Fruit fly (Drosophila melanogaster) whole organism, prepupa: ENCODE data around the gene sunn.

Experiments used
- Blimp-1 ChIP-seq: fragments of 200-800 bp; sonication (Bioruptor generic); optimal IDR thresholded peaks from 3 replicates; lab custom pipeline; 2017; ENCODE audit warnings: missing biosample characterization, missing genetic modification characterization, mild to moderate bottlenecking, moderate library complexity, missing genetic modification reagents
- CG10669 ChIP-seq: fragments of 200-800 bp; sonication (Bioruptor generic); optimal IDR thresholded peaks from 3 replicates; lab custom pipeline; 2018; ENCODE audit warnings: missing biosample characterization, mild to moderate bottlenecking, missing genetic modification characterization, moderate library complexity
- CG11294 ChIP-seq: fragments of 200-800 bp; sonication (Bioruptor generic); IDR thresholded peaks from 2 replicates; pipeline ENCODE4 v1.3.6; 2022; ENCODE audit warnings: missing biosample characterization, missing genetic modification characterization
- CG15336 ChIP-seq: fragments of 200-800 bp; sonication (Bioruptor generic); IDR thresholded peaks from 2 replicates; pipeline ENCODE4 v1.3.6; 2022; ENCODE audit warnings: missing biosample characterization, missing genetic modification characterization
- CG16779 ChIP-seq: fragments of 200-800 bp; sonication (Bioruptor generic); optimal IDR thresholded peaks from 3 replicates; lab custom pipeline; 2017; ENCODE audit warnings: missing biosample characterization, mild to moderate bottlenecking, missing genetic modification characterization
- CG3032 ChIP-seq: fragments of 200-800 bp; optimal IDR thresholded peaks from 2 replicates; lab custom pipeline; 2019; ENCODE audit warnings: missing biosample characterization, mild to moderate bottlenecking, missing genetic modification characterization, moderate library complexity
- CG31627 ChIP-seq: fragments of 200-800 bp; sonication (Bioruptor generic); optimal IDR thresholded peaks from 3 replicates; lab custom pipeline; 2016; ENCODE audit warnings: missing biosample characterization, missing genetic modification characterization
- CG32006 ChIP-seq: fragments of 200-800 bp; sonication (Bioruptor generic); optimal IDR thresholded peaks from 3 replicates; lab custom pipeline; 2017; ENCODE audit warnings: missing biosample characterization, mild to moderate bottlenecking, missing genetic modification characterization
- CG34406 ChIP-seq: fragments of 200-800 bp; sonication (Bioruptor generic); optimal IDR thresholded peaks from 3 replicates; lab custom pipeline; 2016; ENCODE audit warnings: missing biosample characterization, missing genetic modification characterization
- CG3919 ChIP-seq: fragments of 200-800 bp; sonication (Bioruptor generic); optimal IDR thresholded peaks from 3 replicates; lab custom pipeline; 2016; ENCODE audit warnings: missing biosample characterization, missing genetic modification characterization
- CG6163 ChIP-seq: fragments of 200-800 bp; sonication (Bioruptor generic); IDR thresholded peaks from 3 replicates; pipeline ENCODE4 v1.3.6; 2022; ENCODE audit warnings: missing biosample characterization, missing genetic modification characterization
- CG6792 ChIP-seq: fragments of 200-800 bp; sonication (Bioruptor generic); optimal IDR thresholded peaks from 3 replicates; lab custom pipeline; 2016; ENCODE audit warnings: missing biosample characterization, missing genetic modification characterization
- CG6854 ChIP-seq: fragments of 200-800 bp; sonication (Bioruptor generic); optimal IDR thresholded peaks from 2 replicates; lab custom pipeline; 2017; ENCODE audit warnings: missing biosample characterization, mild to moderate bottlenecking, missing genetic modification characterization
- CG8119 ChIP-seq: fragments of 200-800 bp; sonication (Bioruptor generic); IDR thresholded peaks from 3 replicates; pipeline ENCODE4 v1.3.6; 2022; ENCODE audit warnings: missing biosample characterization, missing genetic modification characterization
- CG8632 ChIP-seq: fragments of 200-800 bp; sonication (Bioruptor generic); optimal IDR thresholded peaks from 3 replicates; lab custom pipeline; 2016; ENCODE audit warnings: missing biosample characterization, missing genetic modification characterization
- CG9139 ChIP-seq: fragments of 200-800 bp; sonication (Bioruptor generic); optimal IDR thresholded peaks from 3 replicates; lab custom pipeline; 2017; ENCODE audit warnings: missing biosample characterization, mild to moderate bottlenecking, missing genetic modification characterization
- Eip75B ChIP-seq: fragments of 200-800 bp; sonication (Bioruptor generic); optimal IDR thresholded peaks from 3 replicates; lab custom pipeline; 2016; ENCODE audit warnings: missing biosample characterization, missing genetic modification characterization
- Eip78C ChIP-seq: fragments of 200-800 bp; sonication (Bioruptor generic); peaks from one replicate; lab custom pipeline; 2016; ENCODE audit warnings: missing biosample characterization, missing genetic modification characterization
- Gug ChIP-seq: fragments of 200-800 bp; sonication (Bioruptor generic); IDR thresholded peaks from 2 replicates; pipeline ENCODE4 v1.3.6; 2022; ENCODE audit warnings: missing biosample characterization, missing genetic modification characterization
- Hr38 ChIP-seq: sonication (Bioruptor generic); optimal IDR thresholded peaks from 2 replicates; lab custom pipeline; 2016; ENCODE audit warnings: missing biosample characterization, missing genetic modification characterization
- Hr39 ChIP-seq: fragments of 200-800 bp; sonication (Bioruptor generic); optimal IDR thresholded peaks from 2 replicates; lab custom pipeline; 2016; ENCODE audit warnings: missing biosample characterization, missing genetic modification characterization
- Hr4 ChIP-seq: fragments of 200-800 bp; sonication (Bioruptor generic); optimal IDR thresholded peaks from 3 replicates; lab custom pipeline; 2016; ENCODE audit warnings: missing biosample characterization, missing genetic modification characterization
- Met ChIP-seq: fragments of 200-800 bp; sonication (Bioruptor generic); optimal IDR thresholded peaks from 3 replicates; lab custom pipeline; 2016; ENCODE audit warnings: missing biosample characterization, missing genetic modification characterization
- OdsH ChIP-seq: fragments of 200-800 bp; sonication (Bioruptor generic); optimal IDR thresholded peaks from 3 replicates; lab custom pipeline; 2016; ENCODE audit warnings: missing biosample characterization, missing genetic modification characterization
- Smox ChIP-seq: fragments of 200-800 bp; sonication (Bioruptor generic); optimal IDR thresholded peaks from 3 replicates; lab custom pipeline; 2016; ENCODE audit warnings: missing biosample characterization, missing genetic modification characterization
- Sox14 ChIP-seq: fragments of 200-800 bp; sonication (Bioruptor generic); optimal IDR thresholded peaks from 3 replicates; lab custom pipeline; 2016; ENCODE audit warnings: missing biosample characterization, missing genetic modification characterization
- Sox15 ChIP-seq: fragments of 200-800 bp; sonication (Bioruptor generic); optimal IDR thresholded peaks from 3 replicates; lab custom pipeline; 2016; ENCODE audit warnings: missing biosample characterization, missing genetic modification characterization
- achi ChIP-seq: fragments of 200-800 bp; sonication (Bioruptor generic); optimal IDR thresholded peaks from 3 replicates; lab custom pipeline; 2016; ENCODE audit warnings: missing biosample characterization, missing genetic modification characterization
- acj6 ChIP-seq: fragments of 200-800 bp; sonication (Bioruptor generic); optimal IDR thresholded peaks from 3 replicates; lab custom pipeline; 2016; ENCODE audit warnings: missing biosample characterization, missing genetic modification characterization
- cyc ChIP-seq: fragments of 200-800 bp; sonication (Bioruptor generic); optimal IDR thresholded peaks from 3 replicates; lab custom pipeline; 2016; ENCODE audit warnings: missing biosample characterization, missing genetic modification characterization
- dac ChIP-seq: fragments of 200-800 bp; sonication (Bioruptor generic); optimal IDR thresholded peaks from 2 replicates; lab custom pipeline; 2017; ENCODE audit warnings: missing biosample characterization, mild to moderate bottlenecking, missing genetic modification characterization
- dsx ChIP-seq: fragments of 200-800 bp; optimal IDR thresholded peaks from 3 replicates; lab custom pipeline; 2019; ENCODE audit warnings: missing biosample characterization, mild to moderate bottlenecking, missing genetic modification characterization, moderate library complexity; ENCODE audit not compliant: poor library complexity, severe bottlenecking
- eg ChIP-seq: fragments of 200-800 bp; sonication (Bioruptor generic); IDR thresholded peaks from 3 replicates; pipeline ENCODE4 v1.3.6; 2022; ENCODE audit warnings: missing biosample characterization, missing genetic modification characterization
- fd85E ChIP-seq: fragments of 200-800 bp; sonication (Bioruptor generic); optimal IDR thresholded peaks from 3 replicates; lab custom pipeline; 2016; ENCODE audit warnings: missing biosample characterization, missing genetic modification characterization
- fkh ChIP-seq: fragments of 200-800 bp; sonication (Bioruptor generic); optimal IDR thresholded peaks from 3 replicates; lab custom pipeline; 2017; ENCODE audit warnings: missing biosample characterization, mild to moderate bottlenecking, missing genetic modification characterization, moderate library complexity
- net ChIP-seq: fragments of 200-800 bp; sonication (Bioruptor generic); optimal IDR thresholded peaks from 3 replicates; lab custom pipeline; 2016; ENCODE audit warnings: missing biosample characterization, missing genetic modification characterization
- pdm3 ChIP-seq: fragments of 200-800 bp; sonication (Bioruptor generic); optimal IDR thresholded peaks from 3 replicates; lab custom pipeline; 2016; ENCODE audit warnings: missing biosample characterization, missing genetic modification characterization
- salr ChIP-seq, 2 experiments: fragments of 200-800 bp; sonication (Bioruptor generic); optimal IDR thresholded peaks; 3 replicates each; lab custom pipeline; 2016 to 2018; ENCODE audit warnings: missing biosample characterization in 2 of 2, missing genetic modification characterization in 2 of 2, mild to moderate bottlenecking in 1 of 2
- ss ChIP-seq, 2 experiments: fragments of 200-800 bp; sonication (Bioruptor generic); optimal IDR thresholded peaks; 2 replicates in 1 of 2; 3 replicates in 1 of 2; lab custom pipeline; 2017 to 2018; ENCODE audit warnings: mild to moderate bottlenecking in 2 of 2, missing biosample characterization in 2 of 2, missing genetic modification characterization in 2 of 2, moderate library complexity in 1 of 2
- svp ChIP-seq: fragments of 200-800 bp; sonication (Bioruptor generic); peaks from one replicate; lab custom pipeline; 2016; ENCODE audit warnings: missing biosample characterization, missing genetic modification characterization
- topi ChIP-seq: fragments of 200-800 bp; sonication (Bioruptor generic); optimal IDR thresholded peaks from 3 replicates; lab custom pipeline; 2016; ENCODE audit warnings: missing biosample characterization, missing genetic modification characterization
- vri ChIP-seq: fragments of 200-800 bp; sonication (Bioruptor generic); optimal IDR thresholded peaks from 3 replicates; lab custom pipeline; 2016; ENCODE audit warnings: missing biosample characterization, mild to moderate bottlenecking, missing genetic modification characterization

sunn gene

dm6 chr3L:11728147-11728546 is at the start of gene sunn:
sunn (plus strand) TSS chr3L:11728348.
- TF ChIP-seq CG6163 (GFP tag; lab: Robert Waterston, UW): no peak
- peak; percentile 42 for TF ChIP-seq svp (GFP tag; lab: Kevin White, UChicago)

dm6 chr3L:11680298-11680697 is 47.9 kb upstream of the sunn start, which contains the start of gene CG32085:
CG32085 (minus strand) TSS chr3L:11680344.
- TF ChIP-seq CG8119 (GFP tag; lab: Robert Waterston, UW) (peak; percentile 38; the same call in 1 of the 3 replicates), cyc (GFP tag; lab: Kevin White, UChicago) (no peak), Met (GFP tag; lab: Kevin White, UChicago) (no peak), OdsH (GFP tag; lab: Kevin White, UChicago) (peak; percentile 18), CG3919 (GFP tag; lab: Kevin White, UChicago) (peak; percentile 61), net (GFP tag; lab: Kevin White, UChicago) (peak; percentile 28), CG31627 (no peak), Eip75B (GFP tag; lab: Kevin White, UChicago) (peak; percentile 18), ss (GFP tag; optimal IDR thresholded peaks at IDR 0.05; lab: Kevin White, UChicago) (peak; percentile 12 to 22), CG6163 (GFP tag; lab: Robert Waterston, UW) (peak; percentile 71; the same call in 2 of the 3 replicates), achi (GFP tag; lab: Kevin White, UChicago) (peak; percentile 19), svp (GFP tag; lab: Kevin White, UChicago) (peak; percentile 36), Hr4 (peak; percentile 44), Sox15 (GFP tag; lab: Kevin White, UChicago) (no peak), CG34406 (GFP tag; lab: Kevin White, UChicago) (no peak), CG32006 (GFP tag; lab: Kevin White, UChicago) (peak; percentile 37), CG11294 (peak; percentile 62; the same call in 1 of the 2 replicates), eg (GFP tag; lab: Robert Waterston, UW) (peak; percentile 72; the same call in 2 of the 3 replicates), fkh (no peak), pdm3 (GFP tag; lab: Kevin White, UChicago) (peak; percentile 32), Gug (GFP tag; lab: Robert Waterston, UW) (no peak), Eip78C (peak; percentile 70), acj6 (GFP tag; lab: Kevin White, UChicago) (peak; percentile 10), CG6792 (GFP tag; lab: Kevin White, UChicago) (peak; percentile 6), CG9139 (GFP tag; lab: Kevin White, UChicago) (no peak)

- TF ChIP-seq CG6792 (GFP tag; lab: Kevin White, UChicago) (no peak), svp (GFP tag; lab: Kevin White, UChicago) (peak; percentile 55), fd85E (GFP tag; lab: Kevin White, UChicago) (no peak), eg (GFP tag; lab: Robert Waterston, UW) (no peak), CG15336 (GFP tag; lab: Robert Waterston, UW) (no peak), dsx (GFP tag; lab: Kevin White, UChicago) (no peak), topi (GFP tag; lab: Kevin White, UChicago) (peak; percentile 20), CG6854 (GFP tag; lab: Kevin White, UChicago) (no peak), CG3032 (tag; lab: Kevin White, UChicago) (peak; percentile 25), CG10669 (no peak), Sox14 (GFP tag; lab: Kevin White, UChicago) (peak; percentile 87)
Measured at dm6 chr3L:11681794-11682193, 46.4 kb upstream of the sunn start, which contains the start of gene TfIIEalpha. TfIIEalpha (plus strand) TSS chr3L:11682038.

dm6 chr3L:11683819-11684521 is 44.2 kb upstream of the sunn start, which contains the start of gene Sugb:
Sugb (plus strand) TSS chr3L:11683980.
- TF ChIP-seq cyc (GFP tag; lab: Kevin White, UChicago) (no peak), Hr4 (peak; percentile 80), achi (GFP tag; lab: Kevin White, UChicago) (peak; percentile 76), CG31627 (peak; percentile 63), pdm3 (GFP tag; lab: Kevin White, UChicago) (no peak), Sox15 (GFP tag; lab: Kevin White, UChicago) (no peak), CG34406 (GFP tag; lab: Kevin White, UChicago) (no peak), CG16779 (tag; lab: Kevin White, UChicago) (peak; percentile 76), CG10669 (no peak), vri (GFP tag; lab: Kevin White, UChicago) (peak; percentile 76), CG3032 (tag; lab: Kevin White, UChicago) (peak; percentile 57), dsx (GFP tag; lab: Kevin White, UChicago) (no peak), Blimp-1 (no peak), net (GFP tag; lab: Kevin White, UChicago) (peak; percentile 68), CG8119 (GFP tag; lab: Robert Waterston, UW) (peak; percentile 70; the same call in 2 of the 3 replicates), Hr38 (GFP tag; lab: Kevin White, UChicago) (no peak), Hr39 (GFP tag; lab: Kevin White, UChicago) (no peak), Eip78C (peak; percentile 90), Smox (GFP tag; lab: Kevin White, UChicago) (no peak), dac (GFP tag; lab: Kevin White, UChicago) (peak; percentile 18), salr (GFP tag; optimal IDR thresholded peaks at IDR 0.05; lab: Kevin White, UChicago) (peak in 1 of 2 experiments; percentile 59), CG15336 (GFP tag; lab: Robert Waterston, UW) (peak; percentile 63; the same call in 1 of the 2 replicates), CG8632 (GFP tag; lab: Kevin White, UChicago) (peak; percentile 53)
